Fruit fly (Drosophila melanogaster) whole organism, wandering third instar larva: ENCODE measurements around the gene RabX6.

Source experiments
- Dfd ChIP-seq: fragments of >200 bp; optimal IDR thresholded peaks from 2 replicates; lab custom pipeline; 2017; ENCODE audit warnings: missing biosample characterization, missing genetic modification characterization
- GATAd ChIP-seq: sonication (Bioruptor generic); optimal IDR thresholded peaks from 2 replicates; lab custom pipeline; 2016; ENCODE audit warnings: missing biosample characterization, missing genetic modification characterization
- Sp1 ChIP-seq: fragments of 200-800 bp; sonication (Bioruptor generic); optimal IDR thresholded peaks from 3 replicates; lab custom pipeline; 2019; ENCODE audit warnings: missing biosample characterization, mild to moderate bottlenecking, missing genetic modification characterization, moderate library complexity
- Vsx2 ChIP-seq: fragments of 200-300, 225-300 bp; sonication (Bioruptor generic); optimal IDR thresholded peaks from 2 replicates; lab custom pipeline; 2018; ENCODE audit warnings: missing biosample characterization, missing genetic modification characterization; ENCODE audit not compliant: partially characterized antibody
- dl ChIP-seq, 2 experiments: fragments of 175-275, 200-275 bp in 1 of 2; fragments of 200-275 bp in 1 of 2; sonication (Bioruptor generic); optimal IDR thresholded peaks; lab custom pipeline; 2018; ENCODE audit warnings: mild to moderate bottlenecking in 2 of 2, missing biosample characterization in 2 of 2, missing genetic modification characterization in 2 of 2, moderate library complexity in 2 of 2; ENCODE audit not compliant: partially characterized antibody in 2 of 2, insufficient read depth in 1 of 2
- pan ChIP-seq: fragments of >200 bp; optimal IDR thresholded peaks from 2 replicates; lab custom pipeline; 2017
- usp ChIP-seq: fragments of >200 bp; optimal IDR thresholded peaks from 2 replicates; lab custom pipeline; 2017; ENCODE audit warnings: missing biosample characterization, missing genetic modification characterization

DNA sequence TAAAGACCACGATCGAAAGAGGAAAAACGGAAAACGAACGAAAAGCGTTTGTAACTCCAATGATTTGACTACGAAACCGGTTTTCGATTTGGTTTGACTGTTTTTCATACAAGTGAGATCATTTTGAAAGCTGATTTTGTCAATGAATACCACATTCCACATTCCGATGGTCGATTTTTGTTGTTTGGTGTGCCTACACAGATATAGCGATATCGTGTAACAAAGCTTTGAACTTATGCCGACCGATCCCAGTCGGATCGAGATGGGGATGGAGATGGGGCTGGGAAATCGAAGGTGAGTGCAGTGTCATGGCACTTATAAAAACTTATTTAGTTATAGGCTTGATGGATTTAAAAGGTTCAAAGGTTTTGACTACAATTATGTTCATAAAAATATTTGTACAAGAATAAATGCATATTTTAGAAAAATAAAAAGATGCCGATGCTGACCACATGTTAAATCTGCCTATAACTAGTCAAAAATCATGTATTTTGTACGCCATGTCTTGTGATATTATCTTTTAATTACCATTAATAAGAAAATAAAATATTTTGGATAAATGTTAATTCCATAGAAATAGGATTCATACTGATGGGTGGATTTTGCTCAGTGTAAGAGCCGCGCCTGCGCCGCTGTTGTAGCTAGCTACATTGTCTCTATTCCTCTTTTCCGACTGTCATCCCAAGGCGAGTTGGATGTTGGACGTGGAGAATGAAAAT, 48.0 kb upstream of the RabX6 start:
- TF ChIP-seq GATAd (GFP tag; lab: Kevin White, UChicago) = no peak
- no peak for TF ChIP-seq pan (lab: Kevin White, UChicago)
- no peak for TF ChIP-seq usp (GFP tag; lab: Kevin White, UChicago)
- TF ChIP-seq dl (GFP tag; optimal IDR thresholded peaks at IDR 0.05; lab: Kevin White, UChicago; ENCODE audit: insufficient read depth in 1 of 2, partially characterized antibody in 2 of 2) = no peak
- no peak for TF ChIP-seq Vsx2
- TF ChIP-seq Sp1 (GFP tag; lab: Kevin White, UChicago) = no peak
- TF ChIP-seq Dfd (GFP tag; lab: Kevin White, UChicago) = no peak
